Fruit fly (Drosophila melanogaster) whole organism, embryonic: ENCODE measurements around the gene CG13894.

Experiments
- Bgb ChIP-seq: fragments of 200-800 bp; sonication (Bioruptor generic); IDR thresholded peaks from 2 replicates; pipeline ENCODE4 v1.3.6; 2022; ENCODE audit warnings: missing biosample characterization, missing genetic modification characterization; ENCODE audit not compliant: partially characterized antibody
- CG10209 ChIP-seq: fragments of 200-800 bp; sonication (Bioruptor generic); optimal IDR thresholded peaks from 3 replicates; lab custom pipeline; 2017; ENCODE audit warnings: missing biosample characterization, mild to moderate bottlenecking, missing genetic modification characterization, missing genetic modification reagents
- CG10267 ChIP-seq: fragments of 200-800 bp; sonication (Bioruptor generic); optimal IDR thresholded peaks from 2 replicates; lab custom pipeline; 2018; ENCODE audit warnings: missing biosample characterization, mild to moderate bottlenecking, missing genetic modification characterization, moderate library complexity
- CG10274 ChIP-seq: fragments of 200-800 bp; sonication (Bioruptor generic); optimal IDR thresholded peaks from 3 replicates; lab custom pipeline; 2017; ENCODE audit warnings: missing biosample characterization, mild to moderate bottlenecking, missing genetic modification characterization
- CG10565 ChIP-seq: fragments of 200-800 bp; sonication (Bioruptor generic); optimal IDR thresholded peaks from 3 replicates; lab custom pipeline; 2016; ENCODE audit warnings: missing biosample characterization, mild to moderate bottlenecking, missing genetic modification characterization
- CG10959 ChIP-seq: fragments of 200-800 bp; sonication (Bioruptor generic); IDR thresholded peaks from 2 replicates; pipeline ENCODE4 v1.3.6; 2022; ENCODE audit warnings: missing biosample characterization, missing genetic modification characterization
- CG11085 ChIP-seq: fragments of 200-800 bp; sonication (Bioruptor generic); IDR thresholded peaks from 2 replicates; pipeline ENCODE4 v1.3.6; 2022; ENCODE audit warnings: missing biosample characterization, missing genetic modification characterization
- CG11560 ChIP-seq: fragments of 200-800 bp; sonication (Bioruptor generic); IDR thresholded peaks from 3 replicates; pipeline ENCODE4 v1.3.6; 2022; ENCODE audit warnings: missing biosample characterization, missing genetic modification characterization
- CG12155 ChIP-seq: fragments of 200-800 bp; sonication (Bioruptor generic); optimal IDR thresholded peaks from 3 replicates; lab custom pipeline; 2016; ENCODE audit warnings: missing biosample characterization, missing genetic modification characterization
- CG13287 ChIP-seq: fragments of 200-800 bp; sonication (Bioruptor generic); IDR thresholded peaks from 2 replicates; pipeline ENCODE4 v1.3.6; 2022; ENCODE audit warnings: missing biosample characterization, missing genetic modification characterization; ENCODE audit not compliant: partially characterized antibody
- CG14441 ChIP-seq: fragments of 200-800 bp; sonication (Bioruptor generic); IDR thresholded peaks from 2 replicates; pipeline ENCODE4 v1.3.6; 2022; ENCODE audit warnings: missing biosample characterization, missing genetic modification characterization
- CG14710 ChIP-seq: fragments of 200-800 bp; sonication (Bioruptor generic); optimal IDR thresholded peaks from 3 replicates; lab custom pipeline; 2019; ENCODE audit warnings: missing biosample characterization, mild to moderate bottlenecking, missing genetic modification characterization, moderate library complexity
- CG17612 ChIP-seq: fragments of 200-800 bp; sonication (Bioruptor generic); IDR thresholded peaks from 2 replicates; pipeline ENCODE4 v1.3.6; 2022; ENCODE audit warnings: missing biosample characterization, missing genetic modification characterization
- CG18476 ChIP-seq: fragments of 200-800 bp; sonication (Bioruptor generic); optimal IDR thresholded peaks from 2 replicates; lab custom pipeline; 2016; ENCODE audit warnings: missing biosample characterization, mild to moderate bottlenecking, missing genetic modification characterization
- CG30020 ChIP-seq: fragments of 200-800 bp; optimal IDR thresholded peaks from 2 replicates; lab custom pipeline; 2019; ENCODE audit warnings: missing biosample characterization, mild to moderate bottlenecking, missing genetic modification characterization, moderate library complexity
- CG33557 ChIP-seq: fragments of 200-800 bp; sonication (Bioruptor generic); optimal IDR thresholded peaks from 2 replicates; lab custom pipeline; 2019; ENCODE audit warnings: missing biosample characterization, mild to moderate bottlenecking, missing genetic modification characterization, moderate library complexity
- CG3847 ChIP-seq: fragments of 200-800 bp; sonication (Bioruptor generic); IDR thresholded peaks from 2 replicates; pipeline ENCODE4 v1.3.6; 2022; ENCODE audit warnings: missing biosample characterization, missing genetic modification characterization
- CG3995 ChIP-seq: fragments of 200-800 bp; sonication (Bioruptor generic); optimal IDR thresholded peaks from 3 replicates; lab custom pipeline; 2016; ENCODE audit warnings: missing biosample characterization, missing genetic modification characterization
- CG4820 ChIP-seq: fragments of 200-800 bp; sonication (Bioruptor generic); optimal IDR thresholded peaks from 3 replicates; lab custom pipeline; 2016; ENCODE audit warnings: missing biosample characterization, missing genetic modification characterization
- CG8359 ChIP-seq: fragments of 200-800 bp; sonication (Bioruptor generic); optimal IDR thresholded peaks from 2 replicates; lab custom pipeline; 2017; ENCODE audit warnings: missing biosample characterization, mild to moderate bottlenecking, missing genetic modification characterization, borderline replicate concordance
- CTCF ChIP-seq: fragments of 200-800 bp; sonication (Bioruptor generic); optimal IDR thresholded peaks from 2 replicates; lab custom pipeline; 2017; ENCODE audit warnings: missing biosample characterization, mild to moderate bottlenecking, missing genetic modification characterization, moderate library complexity
- CkIIα-i1 ChIP-seq: fragments of 200-800 bp; sonication (Bioruptor generic); IDR thresholded peaks from 2 replicates; pipeline ENCODE4 v1.3.6; 2022; ENCODE audit warnings: missing biosample characterization, missing genetic modification characterization
- CrebB ChIP-seq: fragments of 200-800 bp; sonication (Bioruptor generic); optimal IDR thresholded peaks from 3 replicates; lab custom pipeline; 2018; ENCODE audit warnings: missing biosample characterization, mild to moderate bottlenecking, missing genetic modification characterization
- D19B ChIP-seq: fragments of 200-800 bp; sonication (Bioruptor generic); optimal IDR thresholded peaks from 2 replicates; lab custom pipeline; 2017; ENCODE audit warnings: missing biosample characterization, mild to moderate bottlenecking, missing genetic modification characterization
- E2f2 ChIP-seq: fragments of 200-800 bp; sonication (Bioruptor generic); IDR thresholded peaks from 2 replicates; pipeline ENCODE4 v1.3.6; 2022; ENCODE audit warnings: missing biosample characterization, missing genetic modification characterization
- Fer2 ChIP-seq: fragments of 200-800 bp; sonication (Bioruptor generic); optimal IDR thresholded peaks from 2 replicates; lab custom pipeline; 2018; ENCODE audit warnings: missing biosample characterization, mild to moderate bottlenecking, missing genetic modification characterization, moderate library complexity
- HHEX ChIP-seq: fragments of 200-800 bp; sonication (Bioruptor generic); optimal IDR thresholded peaks from 3 replicates; lab custom pipeline; 2017; ENCODE audit warnings: missing biosample characterization, mild to moderate bottlenecking, missing genetic modification characterization, missing genetic modification reagents
- HLH54F ChIP-seq: fragments of 200-800 bp; sonication (Bioruptor generic); optimal IDR thresholded peaks from 3 replicates; lab custom pipeline; 2016; ENCODE audit warnings: missing biosample characterization, missing genetic modification characterization
- HmgZ ChIP-seq: fragments of 200-800 bp; sonication (Bioruptor generic); optimal IDR thresholded peaks from 2 replicates; lab custom pipeline; 2018; ENCODE audit warnings: missing biosample characterization, mild to moderate bottlenecking, missing genetic modification characterization
- Hr3 ChIP-seq: fragments of 200-800 bp; sonication (Bioruptor generic); optimal IDR thresholded peaks from 3 replicates; lab custom pipeline; 2016; ENCODE audit warnings: missing biosample characterization, missing genetic modification characterization
- Kr ChIP-seq: fragments of 200-800 bp; sonication (Bioruptor generic); optimal IDR thresholded peaks from 2 replicates; lab custom pipeline; 2017; ENCODE audit warnings: missing biosample characterization, mild to moderate bottlenecking, missing genetic modification characterization
- MTF-1 ChIP-seq: fragments of 200-800 bp; sonication (Bioruptor generic); optimal IDR thresholded peaks from 2 replicates; lab custom pipeline; 2018; ENCODE audit warnings: missing biosample characterization, mild to moderate bottlenecking, missing genetic modification characterization, borderline replicate concordance
- Max ChIP-seq: fragments of 200-800 bp; sonication (Bioruptor generic); optimal IDR thresholded peaks from 2 replicates; lab custom pipeline; 2016; ENCODE audit warnings: missing biosample characterization, mild to moderate bottlenecking, missing genetic modification characterization
- Nf-YB ChIP-seq: fragments of 200-800 bp; sonication (Bioruptor generic); optimal IDR thresholded peaks from 3 replicates; lab custom pipeline; 2019; ENCODE audit warnings: missing biosample characterization, mild to moderate bottlenecking, missing genetic modification characterization, moderate library complexity
- Trl ChIP-seq, 3 experiments: fragments of >200 bp in 2 of 3; fragments of 200-800 bp in 1 of 3; sonication (Bioruptor generic) in 1 of 3; optimal IDR thresholded peaks; 2 replicates in 1 of 3; 3 replicates in 2 of 3; lab custom pipeline; 2016 to 2017; ENCODE audit warnings: missing biosample characterization in 1 of 3, missing genetic modification characterization in 1 of 3
- amos ChIP-seq: fragments of 200-800 bp; sonication (Bioruptor generic); IDR thresholded peaks from 2 replicates; pipeline ENCODE4 v1.3.6; 2022; ENCODE audit warnings: missing biosample characterization, missing genetic modification characterization; ENCODE audit not compliant: partially characterized antibody
- ap ChIP-seq: fragments of 200-800 bp; sonication (Bioruptor generic); IDR thresholded peaks from 2 replicates; pipeline ENCODE4 v1.3.6; 2022; ENCODE audit warnings: missing biosample characterization, missing genetic modification characterization
- chif ChIP-seq, 2 experiments: fragments of 200-800 bp; sonication (Bioruptor generic); optimal IDR thresholded peaks; 3 replicates each; lab custom pipeline; 2016; ENCODE audit warnings: missing biosample characterization in 2 of 2, missing genetic modification characterization in 2 of 2
- da ChIP-seq: fragments of 200-800 bp; sonication (Bioruptor generic); optimal IDR thresholded peaks from 2 replicates; lab custom pipeline; 2016; ENCODE audit warnings: missing biosample characterization, missing genetic modification characterization
- danr ChIP-seq: fragments of 200-800 bp; sonication (Bioruptor generic); IDR thresholded peaks from 2 replicates; pipeline ENCODE4 v1.3.6; 2022; ENCODE audit warnings: missing biosample characterization, missing genetic modification characterization
- gcm ChIP-seq: fragments of 200-800 bp; sonication (Bioruptor generic); optimal IDR thresholded peaks from 2 replicates; lab custom pipeline; 2019; ENCODE audit warnings: missing biosample characterization, mild to moderate bottlenecking, missing genetic modification characterization, moderate library complexity
- luna ChIP-seq: fragments of 200-800 bp; sonication (Bioruptor generic); optimal IDR thresholded peaks from 2 replicates; lab custom pipeline; 2016; ENCODE audit warnings: missing biosample characterization, missing genetic modification characterization
- mam ChIP-seq: fragments of 200-800 bp; sonication (Bioruptor generic); optimal IDR thresholded peaks from 3 replicates; lab custom pipeline; 2016; ENCODE audit warnings: missing biosample characterization, missing genetic modification characterization
- mirr ChIP-seq: fragments of 200-800 bp; sonication (Bioruptor generic); optimal IDR thresholded peaks from 3 replicates; lab custom pipeline; 2018; ENCODE audit warnings: missing biosample characterization, mild to moderate bottlenecking, missing genetic modification characterization
- nerfin-1 ChIP-seq: fragments of 200-800 bp; sonication (Bioruptor generic); optimal IDR thresholded peaks from 3 replicates; lab custom pipeline; 2019; ENCODE audit warnings: missing biosample characterization, mild to moderate bottlenecking, missing genetic modification characterization, moderate library complexity
- prd ChIP-seq, 3 experiments: fragments of >200 bp in 2 of 3; fragments of 200-800 bp in 1 of 3; sonication (Bioruptor generic) in 1 of 3; optimal IDR thresholded peaks in 2 of 3; IDR thresholded peaks in 1 of 3; 2 replicates in 2 of 3; 3 replicates in 1 of 3; pipeline versions ENCODE4 v1.3.6 to Lab custom; 2017 to 2022; ENCODE audit warnings: missing biosample characterization in 1 of 3, missing genetic modification characterization in 1 of 3
- pzg ChIP-seq: fragments of 200-800 bp; sonication (Bioruptor generic); optimal IDR thresholded peaks from 3 replicates; lab custom pipeline; 2018; ENCODE audit warnings: missing biosample characterization, mild to moderate bottlenecking, missing genetic modification characterization, moderate library complexity
- slou ChIP-seq: fragments of 200-800 bp; sonication (Bioruptor generic); optimal IDR thresholded peaks from 3 replicates; lab custom pipeline; 2016; ENCODE audit warnings: missing biosample characterization, missing genetic modification characterization
- zen ChIP-seq: fragments of 200-800 bp; sonication (Bioruptor generic); optimal IDR thresholded peaks from 3 replicates; lab custom pipeline; 2018; ENCODE audit warnings: missing biosample characterization, mild to moderate bottlenecking, missing genetic modification characterization, moderate library complexity

The CG13894 gene

DNA sequence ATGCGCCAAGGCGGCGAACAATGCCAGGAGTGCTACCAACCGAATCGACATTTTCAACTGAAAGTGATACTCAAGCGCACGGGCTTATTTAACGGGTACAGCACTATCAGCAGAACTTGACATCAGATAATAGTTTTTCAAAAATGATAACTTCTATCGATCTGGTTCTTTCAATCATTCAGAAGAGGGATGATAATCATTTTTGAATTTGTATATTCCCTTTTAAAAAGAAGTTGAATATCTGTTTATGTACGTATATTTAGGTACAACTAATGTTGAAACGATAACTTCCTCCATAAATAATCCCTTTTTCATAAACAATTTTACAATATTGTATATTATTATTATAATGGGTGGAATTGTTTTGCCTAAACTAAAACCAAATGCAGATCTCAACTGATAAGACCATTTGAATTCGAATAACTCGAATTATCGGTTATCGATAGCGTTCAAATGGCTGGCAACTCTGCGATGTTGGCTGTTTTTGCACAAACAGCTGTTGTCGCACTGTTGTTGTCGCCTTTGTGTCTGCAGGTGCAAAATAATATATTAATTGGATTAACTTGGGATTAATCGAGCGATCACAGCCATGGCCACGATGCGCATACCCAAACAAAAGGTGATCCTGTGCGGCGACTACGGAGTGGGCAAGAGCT lies 8.8 kb downstream of the CG13894 start, which contains the start of the genes CG32483 and RabX6 (continued):
- TF ChIP-seq amos (peak; percentile 36; the same call in 1 of the 2 replicates), CG10274 (no peak), mirr (GFP tag; lab: Kevin White, UChicago) (no peak), D19B (no peak), CG10209 (no peak), luna (no peak), CG10565 (GFP tag; lab: Kevin White, UChicago) (no peak), E2f2 (peak; percentile 90), CG10959 (GFP tag; lab: Robert Waterston, UW) (no peak), prd (optimal IDR thresholded peaks at IDR 0.05; lab: Kevin White, UChicago) (no peak), prd (GFP tag; IDR thresholded peaks at IDR 0.05; lab: Robert Waterston, UW) (no peak), CG10267 (tag; lab: Kevin White, UChicago) (peak; percentile 3), CG17612 (no peak), Hr3 (GFP tag; lab: Kevin White, UChicago) (no peak), mam (no peak), CG11085 (no peak), pzg (GFP tag; lab: Kevin White, UChicago) (peak; percentile 54), CG3847 (no peak), chif (GFP tag; optimal IDR thresholded peaks at IDR 0.05; lab: Kevin White, UChicago) (no peak), danr (no peak), CG11560 (tag; lab: Robert Waterston, UW) (no peak), MTF-1 (GFP tag; lab: Kevin White, UChicago) (no peak), zen (tag; lab: Kevin White, UChicago) (no peak), CG3995 (GFP tag; lab: Kevin White, UChicago) (no peak), HHEX (GFP tag; lab: Kevin White, UChicago) (no peak), Kr (no peak), Nf-YB (GFP tag; lab: Kevin White, UChicago) (no peak), ap (no peak), CG14710 (peak; percentile 4), CG30020 (tag; lab: Kevin White, UChicago) (no peak), HmgZ (tag; lab: Kevin White, UChicago) (peak; percentile 3), CG13287 (GFP tag; lab: Robert Waterston, UW) (peak; percentile 65), Fer2 (tag; lab: Kevin White, UChicago) (no peak), gcm (GFP tag; lab: Kevin White, UChicago) (no peak), CTCF (GFP tag; lab: Kevin White, UChicago) (peak; percentile 38), slou (GFP tag; lab: Kevin White, UChicago) (no peak), CG12155 (GFP tag; lab: Kevin White, UChicago) (no peak), CG18476 (GFP tag; lab: Kevin White, UChicago) (no peak), CG4820 (GFP tag; lab: Kevin White, UChicago) (no peak), Bgb (0 out of 2 replicates have a peak, but pooled peaks have one; percentile 22), nerfin-1 (tag; lab: Kevin White, UChicago) (no peak), CrebB (tag; lab: Kevin White, UChicago) (no peak), CG33557 (GFP tag; lab: Kevin White, UChicago) (no peak), CG14441 (no peak), Trl (optimal IDR thresholded peaks at IDR 0.05; lab: Kevin White, UChicago) (no peak), Trl (GFP tag; optimal IDR thresholded peaks at IDR 0.05; lab: Kevin White, UChicago) (no peak), CkIIα-i1 (no peak), Max (GFP tag; lab: Kevin White, UChicago) (no peak), CG8359 (no peak), HLH54F (GFP tag; lab: Kevin White, UChicago) (no peak), da (GFP tag; lab: Kevin White, UChicago) (no peak)
